5 worm cellular contexts compared by ENCODE assay signal in genomic region chrIII:3065876-3066509, ce11.
TF ChIP-seq lines count a peak whose summit lies in the region.

No protein-coding gene starts in this region.

TF ChIP-seq in whole organism, L1 larva, 84 proteins besides CTCF, POLR2A, EP300 and RAD21 (continued from another document and continues in another):
- peak; percentile 50 for TF ChIP-seq nhr-90 (tag; optimal IDR thresholded peaks at IDR 0.05; lab: Kevin White, UChicago; ENCODE audit: poor library complexity)
- TF ChIP-seq snu-23 (GFP tag; optimal IDR thresholded peaks at IDR 0.05; lab: Kevin White, UChicago): peak; percentile 58
- TF ChIP-seq fkh-10 (GFP tag; optimal IDR thresholded peaks at IDR 0.05; lab: Kevin White, UChicago): peak; percentile 17
- peak; percentile 14 for TF ChIP-seq unc-130 (tag; optimal IDR thresholded peaks at IDR 0.05; lab: Kevin White, UChicago)
- no peak for TF ChIP-seq egl-13 (tag; optimal IDR thresholded peaks at IDR 0.05; lab: Kevin White, UChicago)
- TF ChIP-seq lin-35 (GFP tag; optimal IDR thresholded peaks at IDR 0.05; lab: Kevin White, UChicago): peak; percentile 41 to 57
- TF ChIP-seq ztf-11 (tag; optimal IDR thresholded peaks at IDR 0.05; lab: Kevin White, UChicago): no peak
- TF ChIP-seq lin-13 (GFP tag; optimal IDR thresholded peaks at IDR 0.05; lab: Kevin White, UChicago): peak; percentile 41
- peak; percentile 31 to 57 (median 45) for TF ChIP-seq dpl-1 (GFP tag; optimal IDR thresholded peaks at IDR 0.05; lab: Kevin White, UChicago)
- no peak for TF ChIP-seq unc-86 (tag; optimal IDR thresholded peaks at IDR 0.05; lab: Kevin White, UChicago)
- TF ChIP-seq nhr-237 (tag; optimal IDR thresholded peaks at IDR 0.05; lab: Kevin White, UChicago): no peak
- TF ChIP-seq Y116A8C.19 (tag; optimal IDR thresholded peaks at IDR 0.05; lab: Kevin White, UChicago; ENCODE audit: borderline replicate concordance): no peak
- TF ChIP-seq unc-98 (GFP tag; IDR thresholded peaks at IDR 0.05; lab: Robert Waterston, UW): 0 out of 2 replicates have a peak, but pooled peaks have one; percentile 29
- TF ChIP-seq hlh-17 (GFP tag; optimal IDR thresholded peaks at IDR 0.05; lab: Kevin White, UChicago; ENCODE audit: borderline replicate concordance): no peak
- peak; percentile 82 for TF ChIP-seq nhr-71 (tag; optimal IDR thresholded peaks at IDR 0.05; lab: Kevin White, UChicago)
- no peak for TF ChIP-seq fos-1 (tag; optimal IDR thresholded peaks at IDR 0.05; lab: Kevin White, UChicago)
- TF ChIP-seq pqm-1 (tag; optimal IDR thresholded peaks at IDR 0.05; lab: Kevin White, UChicago): no peak
- no peak for TF ChIP-seq nhr-12 (tag; optimal IDR thresholded peaks at IDR 0.05; lab: Kevin White, UChicago)
- TF ChIP-seq pag-3 (tag; optimal IDR thresholded peaks at IDR 0.05; lab: Kevin White, UChicago; ENCODE audit: borderline replicate concordance, insufficient read depth): no peak
- no peak for TF ChIP-seq lir-3 (tag; optimal IDR thresholded peaks at IDR 0.05; lab: Kevin White, UChicago; ENCODE audit: poor library complexity)
- TF ChIP-seq skn-1 (tag; optimal IDR thresholded peaks at IDR 0.05; lab: Kevin White, UChicago): peak; percentile 30
- peak; percentile 16 for TF ChIP-seq pax-3 (tag; optimal IDR thresholded peaks at IDR 0.05; lab: Kevin White, UChicago)
- no peak for TF ChIP-seq alr-1 (tag; optimal IDR thresholded peaks at IDR 0.05; lab: Kevin White, UChicago; ENCODE audit: borderline replicate concordance)
- peak; percentile 88 for TF ChIP-seq lin-14 (GFP tag; optimal IDR thresholded peaks at IDR 0.05; lab: Kevin White, UChicago)
- no peak for TF ChIP-seq elt-2 (tag; optimal IDR thresholded peaks at IDR 0.05; lab: Kevin White, UChicago)

TF ChIP-seq in whole organism, L2 larva, 48 proteins besides CTCF, POLR2A, EP300 and RAD21 (continued from another document):
- no peak for TF ChIP-seq unc-39 (tag; optimal IDR thresholded peaks at IDR 0.05; lab: Kevin White, UChicago)
- peak; percentile 56 for TF ChIP-seq fos-1 (tag; optimal IDR thresholded peaks at IDR 0.05; lab: Kevin White, UChicago)
- peak; percentile 64 for TF ChIP-seq lin-13 (GFP tag; optimal IDR thresholded peaks at IDR 0.05; lab: Kevin White, UChicago)
- TF ChIP-seq ZK546.5 (tag; optimal IDR thresholded peaks at IDR 0.05; lab: Kevin White, UChicago): peak; percentile 41
- TF ChIP-seq egl-27 (tag; optimal IDR thresholded peaks at IDR 0.05; lab: Kevin White, UChicago): peak; percentile 38
- no peak for TF ChIP-seq unc-62 (GFP tag; optimal IDR thresholded peaks at IDR 0.05; lab: Kevin White, UChicago)
- peak; percentile 50 for TF ChIP-seq nhr-21 (tag; optimal IDR thresholded peaks at IDR 0.05; lab: Kevin White, UChicago)
- no peak for TF ChIP-seq zag-1 (tag; optimal IDR thresholded peaks at IDR 0.05; lab: Kevin White, UChicago)
- peak; percentile 48 for TF ChIP-seq nhr-25 (tag; optimal IDR thresholded peaks at IDR 0.05; lab: Kevin White, UChicago)
- peak; percentile 50 for TF ChIP-seq gmeb-1 (tag; optimal IDR thresholded peaks at IDR 0.05; lab: Kevin White, UChicago)
- TF ChIP-seq C34F6.9 (tag; optimal IDR thresholded peaks at IDR 0.05; lab: Kevin White, UChicago): peak; percentile 66
- TF ChIP-seq skn-1 (tag; optimal IDR thresholded peaks at IDR 0.05; lab: Kevin White, UChicago): no peak
- peak; percentile 67 for TF ChIP-seq snpc-4 (tag; optimal IDR thresholded peaks at IDR 0.05; lab: Kevin White, UChicago)
- peak; percentile 74 for TF ChIP-seq nhr-129 (tag; optimal IDR thresholded peaks at IDR 0.05; lab: Kevin White, UChicago)
TF ChIP-seq in whole organism, L2 larva: peak in this region for 20.

TF ChIP-seq in whole organism, L3 larva, 47 proteins besides CTCF, POLR2A, EP300 and RAD21 (continued from another document):
- TF ChIP-seq fkh-2 (tag; optimal IDR thresholded peaks at IDR 0.05; lab: Kevin White, UChicago) (no peak), pha-4 (tag; optimal IDR thresholded peaks at IDR 0.05; lab: Kevin White, UChicago) (peak; percentile 86), hmg-11 (tag; optimal IDR thresholded peaks at IDR 0.05; lab: Kevin White, UChicago) (peak; percentile 39), pqm-1 (tag; optimal IDR thresholded peaks at IDR 0.05; lab: Kevin White, UChicago) (peak; percentile 21), nfya-1 (tag; optimal IDR thresholded peaks at IDR 0.05; lab: Kevin White, UChicago; ENCODE audit: insufficient read depth) (peak; percentile 66), elt-2 (tag; optimal IDR thresholded peaks at IDR 0.05; lab: Kevin White, UChicago) (peak; percentile 27)
TF ChIP-seq in whole organism, L3 larva: peak in this region for 14.

TF ChIP-seq in whole organism, L4 larva, 104 proteins besides CTCF, POLR2A, EP300 and RAD21 (continued from another document):
- TF ChIP-seq nhr-42 (GFP tag; IDR thresholded peaks at IDR 0.05; lab: Robert Waterston, UW) (no peak), hif-1 (tag; optimal IDR thresholded peaks at IDR 0.05; lab: Kevin White, UChicago) (peak in 1 of 2 experiments; percentile 16), lsy-2 (tag; optimal IDR thresholded peaks at IDR 0.05; lab: Kevin White, UChicago) (peak in 1 of 2 experiments; percentile 75), dmd-6 (GFP tag; IDR thresholded peaks at IDR 0.05; lab: Robert Waterston, UW) (peak; percentile 53; the same call in 1 of the 2 replicates), mep-1 (tag; optimal IDR thresholded peaks at IDR 0.05; lab: Kevin White, UChicago) (peak; percentile 72), hmg-1.1 (GFP tag; IDR thresholded peaks at IDR 0.05; lab: Robert Waterston, UW) (peak; percentile 24; the same call in 1 of the 2 replicates), dpl-1 (GFP tag; optimal IDR thresholded peaks at IDR 0.05; lab: Kevin White, UChicago) (peak; percentile 34), lin-1 (GFP tag; IDR thresholded peaks at IDR 0.05; lab: Robert Waterston, UW) (0 out of 2 replicates have a peak, but pooled peaks have one; percentile 33), daf-8 (GFP tag; IDR thresholded peaks at IDR 0.05; lab: Robert Waterston, UW) (no peak), hlh-11 (tag; optimal IDR thresholded peaks at IDR 0.05; lab: Kevin White, UChicago) (peak; percentile 79), F26F4.8 (GFP tag; conservative IDR thresholded peaks at IDR 0.05; lab: Robert Waterston, UW) (no peak), T20F7.1 (GFP tag; optimal IDR thresholded peaks at IDR 0.05; lab: Kevin White, UChicago) (no peak), unc-62 (GFP tag; optimal IDR thresholded peaks at IDR 0.05 in 1 of 2; lab: Kevin White, UChicago) (peak in 1 of 2 experiments; percentile 15), unc-62 (tag; optimal IDR thresholded peaks at IDR 0.05; lab: Kevin White, UChicago) (no peak), F49E8.2 (tag; optimal IDR thresholded peaks at IDR 0.05; lab: Kevin White, UChicago; ENCODE audit: borderline replicate concordance) (no peak), madf-9 (GFP tag; conservative IDR thresholded peaks at IDR 0.05; lab: Robert Waterston, UW) (no peak), Y75B8A.6 (GFP tag; IDR thresholded peaks at IDR 0.05; lab: Robert Waterston, UW) (no peak), tra-1 (GFP tag; IDR thresholded peaks at IDR 0.05; lab: Robert Waterston, UW) (peak; percentile 48; the same call in 1 of the 2 replicates), nhr-6 (tag; optimal IDR thresholded peaks at IDR 0.05; lab: Kevin White, UChicago) (peak; percentile 22), nhr-25 (tag; optimal IDR thresholded peaks at IDR 0.05; lab: Kevin White, UChicago; ENCODE audit: borderline replicate concordance, insufficient read depth) (peak; percentile 39), rbr-2 (tag; optimal IDR thresholded peaks at IDR 0.05; lab: Kevin White, UChicago) (peak; percentile 31), nhr-11 (tag; optimal IDR thresholded peaks at IDR 0.05; lab: Kevin White, UChicago) (peak; percentile 41), lin-13 (GFP tag; optimal IDR thresholded peaks at IDR 0.05; lab: Kevin White, UChicago) (peak; percentile 35), lin-38 (GFP tag; IDR thresholded peaks at IDR 0.05; lab: Robert Waterston, UW) (peak; percentile 54), daf-16 (GFP tag; optimal IDR thresholded peaks at IDR 0.05; lab: Kevin White, UChicago) (peak in 1 of 2 experiments; percentile 19), daf-16 (tag; optimal IDR thresholded peaks at IDR 0.05; lab: Kevin White, UChicago) (peak; percentile 52), duxl-1 (tag; optimal IDR thresholded peaks at IDR 0.05; lab: Kevin White, UChicago; ENCODE audit: poor library complexity) (no peak), jun-1 (tag; optimal IDR thresholded peaks at IDR 0.05; lab: Kevin White, UChicago) (peak; percentile 13), pqm-1 (tag; optimal IDR thresholded peaks at IDR 0.05; lab: Kevin White, UChicago) (peak; percentile 8), nhr-48 (tag; optimal IDR thresholded peaks at IDR 0.05; lab: Kevin White, UChicago) (peak; percentile 25), set-16 (GFP tag; IDR thresholded peaks at IDR 0.05; lab: Robert Waterston, UW) (peak; percentile 40), aha-1 (tag; lab: Kevin White, UChicago) (peak; percentile 22), nhr-111 (GFP tag; optimal IDR thresholded peaks at IDR 0.05; lab: Kevin White, UChicago) (no peak), nhr-77 (tag; optimal IDR thresholded peaks at IDR 0.05; lab: Kevin White, UChicago) (no peak), fos-1 (tag; optimal IDR thresholded peaks at IDR 0.05; lab: Kevin White, UChicago) (no peak)

TF ChIP-seq in whole organism, young adult, 124 proteins besides CTCF, POLR2A, EP300 and RAD21 (continued from another document):
- TF ChIP-seq K11D2.4 (GFP tag; IDR thresholded peaks at IDR 0.05; lab: Robert Waterston, UW): no peak
- TF ChIP-seq lin-40 (tag; optimal IDR thresholded peaks at IDR 0.05; lab: Kevin White, UChicago): peak; percentile 54
- no peak for TF ChIP-seq T26A5.8 (tag; optimal IDR thresholded peaks at IDR 0.05; lab: Kevin White, UChicago)
- TF ChIP-seq somi-1 (GFP tag; optimal IDR thresholded peaks at IDR 0.05; lab: Kevin White, UChicago): peak; percentile 42
- peak; percentile 48; the same call in 1 of the 2 replicates for TF ChIP-seq dox-1 (GFP tag; IDR thresholded peaks at IDR 0.05; lab: Robert Waterston, UW)
- TF ChIP-seq gei-17 (GFP tag; optimal IDR thresholded peaks at IDR 0.05; lab: Kevin White, UChicago): no peak
- TF ChIP-seq athp-1 (tag; optimal IDR thresholded peaks at IDR 0.05; lab: Kevin White, UChicago): no peak
- TF ChIP-seq akir-1 (GFP tag; optimal IDR thresholded peaks at IDR 0.05; lab: Kevin White, UChicago): no peak
- peak; percentile 59 for TF ChIP-seq ceh-27 (GFP tag; optimal IDR thresholded peaks at IDR 0.05; lab: Kevin White, UChicago)
- no peak for TF ChIP-seq snpc-1.1 (tag; optimal IDR thresholded peaks at IDR 0.05; lab: Kevin White, UChicago; ENCODE audit: insufficient read depth)
- TF ChIP-seq snpc-4 (GFP tag; optimal IDR thresholded peaks at IDR 0.05; lab: Kevin White, UChicago): no peak
- no peak for TF ChIP-seq snpc-4 (tag; optimal IDR thresholded peaks at IDR 0.05; lab: Kevin White, UChicago)
- TF ChIP-seq mcd-1 (GFP tag; IDR thresholded peaks at IDR 0.05; lab: Robert Waterston, UW): peak; percentile 64
- no peak for TF ChIP-seq zim-3 (tag; optimal IDR thresholded peaks at IDR 0.05; lab: Kevin White, UChicago)
- TF ChIP-seq B0336.3 (GFP tag; IDR thresholded peaks at IDR 0.05; lab: Robert Waterston, UW): no peak
- TF ChIP-seq efl-1 (GFP tag; optimal IDR thresholded peaks at IDR 0.05; lab: Kevin White, UChicago): no peak
